Worm (Caenorhabditis elegans): ENCODE measurements around the gene imp-2.

Gene imp-2

DNA sequence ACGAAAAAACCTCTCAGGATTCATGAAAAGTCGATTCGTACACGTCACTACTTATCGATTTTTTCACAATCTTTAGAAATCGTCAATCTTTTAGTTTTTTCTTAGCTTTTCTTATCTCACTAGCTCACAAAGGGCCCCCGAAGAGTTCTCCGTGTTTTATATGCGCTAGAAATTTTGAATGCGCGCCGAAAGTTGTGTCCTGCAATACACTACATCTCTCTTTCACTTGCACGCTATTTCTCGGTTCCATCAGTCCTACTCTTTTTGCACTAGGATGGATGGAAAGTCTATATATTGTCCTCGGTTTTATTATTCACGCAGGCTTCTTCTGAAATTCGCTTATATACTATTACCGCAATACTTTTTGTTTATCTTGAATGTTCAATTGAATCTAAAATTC lies 6.9 kb upstream of the imp-2 start (continued):
- TF ChIP-seq lin-13 (GFP tag; optimal IDR thresholded peaks at IDR 0.05) (no peak), aly-2 (tag; optimal IDR thresholded peaks at IDR 0.05) (no peak), nhr-76 (tag; optimal IDR thresholded peaks at IDR 0.05) (no peak), pag-3 (tag; optimal IDR thresholded peaks at IDR 0.05; ENCODE audit: borderline replicate concordance, insufficient read depth) (no peak), zag-1 (tag; optimal IDR thresholded peaks at IDR 0.05) (no peak), lin-15B (tag; optimal IDR thresholded peaks at IDR 0.05) (no peak), xbp-1 (tag; optimal IDR thresholded peaks at IDR 0.05) (peak; percentile 54), jun-1 (tag; optimal IDR thresholded peaks at IDR 0.05) (no peak), swsn-7 (tag; optimal IDR thresholded peaks at IDR 0.05) (no peak), nhr-20 (tag; optimal IDR thresholded peaks at IDR 0.05) (no peak), fkh-8 (tag; optimal IDR thresholded peaks at IDR 0.05) (no peak), mdl-1 (tag; optimal IDR thresholded peaks at IDR 0.05) (no peak), lin-35 (GFP tag; optimal IDR thresholded peaks at IDR 0.05) (peak; percentile 82 to 91), ces-1 (GFP tag; optimal IDR thresholded peaks at IDR 0.05) (no peak), efl-1 (optimal IDR thresholded peaks at IDR 0.05) (peak in 1 of 2 experiments; percentile 77), efl-1 (GFP tag; optimal IDR thresholded peaks at IDR 0.05 in 1 of 2) (peak; percentile 86 to 98), nhr-90 (tag; optimal IDR thresholded peaks at IDR 0.05; ENCODE audit: poor library complexity) (no peak), lsy-2 (tag; optimal IDR thresholded peaks at IDR 0.05) (no peak), fos-1 (tag; optimal IDR thresholded peaks at IDR 0.05) (no peak), unc-62 (GFP tag; optimal IDR thresholded peaks at IDR 0.05) (no peak), nhr-71 (tag; optimal IDR thresholded peaks at IDR 0.05) (peak; percentile 31), ets-5 (GFP tag; IDR thresholded peaks at IDR 0.05) (no peak), unc-98 (GFP tag; IDR thresholded peaks at IDR 0.05) (no peak), nhr-85 (tag) (peak; percentile 75), efl-3 (GFP tag; optimal IDR thresholded peaks at IDR 0.05) (no peak), nhr-28 (tag; optimal IDR thresholded peaks at IDR 0.05) (no peak), snpc-4 (tag; optimal IDR thresholded peaks at IDR 0.05) (no peak), dpl-1 (GFP tag; optimal IDR thresholded peaks at IDR 0.05) (peak; percentile 75 to 85 (median 76)), dsc-1 (tag; optimal IDR thresholded peaks at IDR 0.05) (peak; percentile 27)

DNA sequence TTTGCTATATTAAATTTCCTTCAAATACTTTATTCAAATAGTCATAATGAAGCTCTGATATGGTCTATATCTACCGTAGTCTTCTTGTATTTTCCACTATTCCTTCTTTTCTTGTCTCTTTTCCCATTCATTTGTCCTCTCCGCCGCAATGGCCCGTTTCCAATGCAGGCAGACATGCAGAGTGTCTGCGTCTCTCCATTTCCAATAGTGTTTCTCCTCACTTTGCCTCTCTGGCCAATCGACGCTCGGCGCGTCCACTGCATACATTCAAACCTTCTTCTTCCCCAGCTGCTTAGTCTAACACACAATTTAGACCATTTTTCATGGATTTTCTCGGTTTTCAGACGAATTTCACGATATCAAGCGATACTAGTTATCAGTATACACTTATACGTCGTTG lies 6.5 kb upstream of the imp-2 start:
- TF ChIP-seq blmp-1 (tag; optimal IDR thresholded peaks at IDR 0.05) (no peak), lin-39 (tag; optimal IDR thresholded peaks at IDR 0.05) (no peak), elt-2 (tag; optimal IDR thresholded peaks at IDR 0.05) (peak; percentile 4), tbx-2 (tag; optimal IDR thresholded peaks at IDR 0.05) (peak; percentile 15), efl-1 (optimal IDR thresholded peaks at IDR 0.05) (peak; percentile 55 to 69), efl-1 (GFP tag; optimal IDR thresholded peaks at IDR 0.05 in 1 of 2) (peak in 1 of 2 experiments; percentile 92), fkh-8 (tag; optimal IDR thresholded peaks at IDR 0.05) (peak; percentile 14), nhr-85 (tag) (no peak), ceh-88 (GFP tag; IDR thresholded peaks at IDR 0.05) (no peak), unc-98 (GFP tag; IDR thresholded peaks at IDR 0.05) (no peak), rnt-1 (tag; optimal IDR thresholded peaks at IDR 0.05) (peak; percentile 64), xbp-1 (tag; optimal IDR thresholded peaks at IDR 0.05) (peak; percentile 96), alr-1 (tag; optimal IDR thresholded peaks at IDR 0.05; ENCODE audit: borderline replicate concordance) (no peak), ets-5 (GFP tag; IDR thresholded peaks at IDR 0.05) (no peak), lin-35 (GFP tag; optimal IDR thresholded peaks at IDR 0.05) (peak in 1 of 2 experiments; percentile 26), skn-1 (tag; optimal IDR thresholded peaks at IDR 0.05) (no peak), nhr-12 (tag; optimal IDR thresholded peaks at IDR 0.05) (no peak), nhr-76 (tag; optimal IDR thresholded peaks at IDR 0.05) (no peak), nhr-28 (tag; optimal IDR thresholded peaks at IDR 0.05) (no peak), aly-2 (tag; optimal IDR thresholded peaks at IDR 0.05) (no peak), ceh-90 (tag; optimal IDR thresholded peaks at IDR 0.05) (no peak), C04F5.9 (tag; optimal IDR thresholded peaks at IDR 0.05) (no peak), dsc-1 (tag; optimal IDR thresholded peaks at IDR 0.05) (peak; percentile 41), ceh-63 (GFP tag; optimal IDR thresholded peaks at IDR 0.05) (no peak), unc-62 (GFP tag; optimal IDR thresholded peaks at IDR 0.05) (no peak), dpl-1 (GFP tag; optimal IDR thresholded peaks at IDR 0.05) (peak in 2 of 3 experiments; percentile 8 to 39), sptf-1 (tag; optimal IDR thresholded peaks at IDR 0.05) (no peak), F16B12.6 (tag; optimal IDR thresholded peaks at IDR 0.05) (peak; percentile 10), snu-23 (GFP tag; optimal IDR thresholded peaks at IDR 0.05) (peak; percentile 62), tlp-1 (tag; optimal IDR thresholded peaks at IDR 0.05) (no peak), lin-14 (GFP tag; optimal IDR thresholded peaks at IDR 0.05) (peak; percentile 52), mef-2 (tag; optimal IDR thresholded peaks at IDR 0.05) (no peak), C16A3.4 (tag; optimal IDR thresholded peaks at IDR 0.05) (no peak), swsn-7 (tag; optimal IDR thresholded peaks at IDR 0.05) (peak; percentile 60), grh-1 (GFP tag; IDR thresholded peaks at IDR 0.05) (peak; percentile 30; the same call in 1 of the 2 replicates), lin-13 (GFP tag; optimal IDR thresholded peaks at IDR 0.05) (no peak), nhr-47 (tag; optimal IDR thresholded peaks at IDR 0.05) (peak; percentile 38), mdl-1 (tag; optimal IDR thresholded peaks at IDR 0.05) (peak in 1 of 2 experiments; percentile 5)
